Worm (Caenorhabditis elegans) whole organism, L4/young adult: Measurements from ENCODE around the gene grd-13.
"Not testable (repeated sequence)": the region's sequence is repeated elsewhere in the genome, so short reads cannot be mapped to it uniquely, and the experiment has no call there.

ENCODE experiments used
- W03F9.2 ChIP-seq: fragments of 150-350 bp; optimal IDR thresholded peaks from 2 replicates; lab custom pipeline; 2014; ENCODE audit warnings: missing biosample characterization, missing genetic modification characterization
- dao-5 ChIP-seq: sonication (generic microtip); optimal IDR thresholded peaks from 2 replicates; lab custom pipeline; 2016; ENCODE audit warnings: missing genotype, missing genetic modification characterization, moderate library complexity, missing compliant biosample characterization
- him-1 ChIP-seq: sonication (generic microtip); optimal IDR thresholded peaks from 2 replicates; lab custom pipeline; 2016; ENCODE audit warnings: missing genotype, missing genetic modification reagents, missing genetic modification characterization, missing compliant biosample characterization

Gene grd-13

DNA sequence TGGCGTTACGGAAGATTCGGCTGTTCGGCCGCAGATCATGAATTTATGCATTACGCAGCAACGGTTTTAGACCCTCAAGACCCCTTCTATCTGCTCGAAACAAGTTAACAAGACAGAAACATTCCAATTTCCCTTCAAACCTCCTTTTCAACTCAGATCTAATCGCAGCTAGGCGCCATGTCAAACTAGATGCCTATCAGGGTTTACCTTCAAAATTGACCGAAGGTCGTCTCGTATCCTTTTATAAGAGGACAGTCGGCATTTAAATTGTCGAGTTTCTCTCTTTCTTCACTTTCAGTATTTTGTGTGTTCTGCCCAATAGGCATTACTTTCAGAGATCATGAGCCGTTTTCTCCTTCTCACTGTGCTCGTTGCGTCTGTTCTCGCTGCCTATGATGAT lies at the start of gene grd-13:
Gene grd-13 (plus strand): TSS at position 291 of the 400 bp plus-strand sequence.
- TF ChIP-seq dao-5 (tag; lab: Kevin White, UChicago), result no peak
- no peak for TF ChIP-seq W03F9.2 (tag; lab: Kevin White, UChicago)
- no peak for TF ChIP-seq him-1

DNA sequence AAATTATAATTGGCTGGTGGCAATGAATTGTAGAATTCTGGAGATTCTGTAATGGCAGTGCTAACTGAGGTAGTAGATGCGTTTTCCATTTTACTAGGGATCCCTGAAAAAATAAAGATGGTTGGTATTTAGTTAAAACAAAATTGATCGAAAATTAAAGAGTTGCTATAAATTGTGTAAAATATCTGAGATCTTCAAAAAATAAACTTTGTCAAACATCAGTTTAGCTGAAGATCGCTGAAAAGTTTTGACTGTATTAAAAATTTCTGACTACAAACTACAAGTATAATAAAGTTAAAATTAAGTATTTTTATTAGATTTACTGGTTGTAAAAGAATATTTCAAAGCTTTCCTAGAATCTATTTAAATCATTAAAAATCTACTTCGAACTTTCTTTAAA lies 48.1 kb upstream of the grd-13 start, which contains the start of gene B0546.5:
Gene B0546.5 (minus strand): TSS at position 101 of the 400 bp plus-strand sequence.
- not testable (repeated sequence) for TF ChIP-seq dao-5 (tag; lab: Kevin White, UChicago); him-1; W03F9.2 (tag; lab: Kevin White, UChicago)

DNA sequence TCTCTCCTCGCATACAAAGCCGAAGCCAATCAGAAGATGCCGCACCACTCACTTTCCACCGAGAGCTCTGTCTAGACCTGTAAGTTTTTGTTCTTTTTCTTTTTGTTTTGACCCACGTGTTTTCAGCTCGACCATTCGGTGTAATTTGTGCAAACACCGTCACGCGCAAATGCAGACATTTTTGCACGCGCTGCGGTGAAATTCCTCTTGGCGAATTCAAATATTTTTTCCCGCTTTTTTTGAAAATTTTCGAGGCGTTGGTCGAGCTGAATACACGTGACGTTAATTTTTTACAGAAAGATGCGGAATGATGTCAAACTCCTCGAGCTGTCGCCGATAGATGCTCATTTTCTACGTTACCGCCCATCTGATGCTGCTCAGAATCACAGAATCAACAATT lies 44.0 kb upstream of the grd-13 start, which contains the start of gene C04C3.4:
Gene C04C3.4 (plus strand): TSS at position 301 of the 400 bp plus-strand sequence.
- not testable (repeated sequence) for TF ChIP-seq him-1; W03F9.2 (tag; lab: Kevin White, UChicago); dao-5 (tag; lab: Kevin White, UChicago)

DNA sequence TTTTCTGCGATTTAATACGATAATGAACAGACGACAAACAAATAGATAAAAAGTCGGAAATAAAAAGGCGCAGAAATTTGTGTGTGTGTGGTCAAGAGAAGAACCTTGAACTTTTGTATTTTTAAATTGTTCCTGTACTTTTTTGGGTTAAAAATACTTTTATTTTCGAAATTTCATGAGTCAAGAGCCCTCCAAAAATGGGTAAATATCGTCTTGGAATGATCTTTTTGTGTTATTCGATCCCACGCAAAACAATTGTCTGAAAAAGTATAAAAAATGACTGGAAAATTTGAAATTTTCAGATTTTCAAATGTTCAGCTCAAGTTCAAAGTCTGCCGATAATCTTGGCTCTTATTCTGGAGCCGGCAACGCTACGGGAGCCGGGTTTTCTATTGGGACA lies 42.5 kb upstream of the grd-13 start, which contains the start of gene C04C3.14:
Gene C04C3.14 (plus strand): TSS at position 301 of the 400 bp plus-strand sequence.
- TF ChIP-seq him-1 (no peak), W03F9.2 (tag; lab: Kevin White, UChicago) (no peak), dao-5 (tag; lab: Kevin White, UChicago) (no peak)

DNA sequence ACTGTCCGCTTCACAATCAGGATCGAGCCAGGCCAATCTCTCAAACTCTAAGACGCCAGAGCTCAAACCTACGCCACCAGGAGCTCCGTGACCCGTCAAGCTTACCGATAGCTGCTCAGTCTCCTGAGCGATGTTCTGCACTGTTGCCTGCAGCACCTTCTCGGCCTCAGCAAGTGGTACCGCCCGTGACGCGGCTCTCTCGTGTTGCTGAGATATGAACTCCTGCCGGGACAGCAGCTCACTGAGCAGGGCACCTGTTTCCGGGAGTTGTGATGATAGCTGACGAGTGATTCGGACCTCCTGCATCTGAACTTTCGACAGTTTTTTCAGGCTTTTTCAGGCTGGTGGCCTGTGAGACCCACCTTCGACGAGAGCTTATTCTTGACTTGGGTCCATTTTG lies 40.0 kb upstream of the grd-13 start:
- no peak for TF ChIP-seq W03F9.2 (tag; lab: Kevin White, UChicago)
- no peak for TF ChIP-seq him-1
- TF ChIP-seq dao-5 (tag; lab: Kevin White, UChicago), result no peak

DNA sequence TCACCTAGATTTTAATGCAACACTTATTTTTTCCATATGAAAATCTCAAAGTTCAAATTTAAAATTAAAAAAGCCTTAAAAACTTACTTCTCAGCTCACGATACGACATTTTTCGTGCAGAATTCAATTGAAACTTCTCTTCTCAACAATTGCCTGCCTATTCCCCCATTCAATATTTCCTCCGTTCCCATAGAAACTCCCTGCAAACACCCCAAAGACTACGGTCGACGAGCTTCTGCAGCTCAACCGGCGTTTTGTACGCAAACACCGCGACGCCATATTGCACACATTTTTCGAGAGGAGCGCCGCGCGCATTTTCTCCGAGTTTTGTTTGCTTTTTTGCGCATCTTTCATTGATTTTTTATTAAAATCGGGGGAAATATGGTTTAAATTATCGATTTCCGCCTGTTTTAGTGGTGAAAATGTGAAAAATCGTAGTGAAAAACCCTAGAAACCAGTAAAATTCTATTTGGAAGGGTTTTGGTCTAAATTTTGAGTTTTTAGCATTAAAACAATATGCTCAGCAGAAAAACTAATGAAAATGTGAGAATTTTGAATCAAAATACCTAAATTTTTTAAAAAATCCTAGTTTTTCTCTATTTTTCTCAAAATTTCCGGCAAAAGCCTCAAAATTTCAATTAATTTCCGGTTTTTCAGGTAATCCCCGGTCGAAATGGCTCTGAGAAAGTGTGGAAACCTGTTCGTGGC lies 38.9 kb upstream of the grd-13 start, which contains the start of the genes dyf-3 and pdhb-1:
Gene dyf-3 (minus strand): TSS at position 217 of the 708 bp plus-strand sequence.
Gene pdhb-1 (plus strand): TSS at position 658 of the 708 bp plus-strand sequence.
- no peak for TF ChIP-seq dao-5 (tag; lab: Kevin White, UChicago)

DNA sequence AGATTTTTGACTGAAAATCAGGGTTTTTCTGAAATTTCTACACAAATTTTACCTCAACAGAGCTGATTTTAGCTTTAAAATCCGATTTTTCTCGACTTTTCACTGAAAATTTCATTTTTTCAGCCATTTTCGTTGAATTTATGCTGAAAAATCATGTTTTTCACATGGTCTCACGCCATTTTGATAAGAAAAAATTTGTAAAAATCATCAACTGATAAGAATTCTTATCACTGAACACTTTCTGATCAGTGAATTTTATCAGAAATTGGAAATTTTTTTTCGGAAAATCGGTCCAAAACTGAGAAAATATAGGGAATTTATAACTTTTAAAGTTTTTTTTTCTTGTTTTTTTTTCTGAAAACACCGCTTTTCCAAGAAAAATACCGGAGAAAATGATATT lies 37.2 kb upstream of the grd-13 start:
- TF ChIP-seq him-1 (no peak), dao-5 (tag; lab: Kevin White, UChicago) (no peak), W03F9.2 (tag; lab: Kevin White, UChicago) (no peak)

DNA sequence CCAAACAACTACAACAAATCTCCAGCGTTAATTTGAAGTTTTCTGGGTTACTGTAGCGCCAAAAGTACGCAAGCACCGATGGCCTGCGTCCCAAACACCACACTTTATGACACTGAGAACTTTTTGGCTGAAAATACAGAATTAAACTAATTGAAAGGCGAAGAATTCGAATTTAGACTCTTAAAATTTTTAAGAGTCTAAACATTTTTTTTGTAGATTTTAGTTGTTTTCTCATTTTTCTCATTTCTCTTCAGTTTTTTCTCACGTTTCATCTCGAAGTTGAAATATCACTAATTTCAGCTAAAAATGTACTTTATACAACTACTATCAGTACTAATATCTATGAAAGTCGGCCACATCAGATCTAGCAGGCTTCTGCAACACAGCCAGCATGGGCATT lies 22.7 kb upstream of the grd-13 start, which contains the start of gene lgc-9:
Gene lgc-9 (plus strand): TSS at position 301 of the 400 bp plus-strand sequence.
- TF ChIP-seq W03F9.2 (tag; lab: Kevin White, UChicago) (no peak), him-1 (no peak), dao-5 (tag; lab: Kevin White, UChicago) (no peak)

DNA sequence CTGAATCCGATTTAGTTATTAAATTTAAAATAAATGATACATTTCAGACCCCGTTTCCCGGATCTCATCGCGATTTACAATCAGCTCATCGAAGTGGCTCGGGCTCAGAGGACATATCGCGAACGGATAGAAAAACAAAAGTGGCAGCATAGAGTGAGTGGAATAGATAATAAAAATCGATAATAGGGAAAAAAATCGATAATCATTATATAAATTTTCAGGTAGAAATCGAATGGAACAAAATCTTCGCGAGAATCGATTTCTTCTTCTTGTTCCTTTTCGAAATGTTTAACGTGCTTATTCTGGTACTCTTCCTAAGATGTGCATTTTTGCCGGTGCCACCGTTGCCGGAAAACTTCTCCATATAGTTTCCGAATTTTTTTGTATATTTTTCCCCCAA lies 19.4 kb upstream of the grd-13 start:
- TF ChIP-seq dao-5 (tag; lab: Kevin White, UChicago) (no peak), him-1 (no peak), W03F9.2 (tag; lab: Kevin White, UChicago) (no peak)

DNA sequence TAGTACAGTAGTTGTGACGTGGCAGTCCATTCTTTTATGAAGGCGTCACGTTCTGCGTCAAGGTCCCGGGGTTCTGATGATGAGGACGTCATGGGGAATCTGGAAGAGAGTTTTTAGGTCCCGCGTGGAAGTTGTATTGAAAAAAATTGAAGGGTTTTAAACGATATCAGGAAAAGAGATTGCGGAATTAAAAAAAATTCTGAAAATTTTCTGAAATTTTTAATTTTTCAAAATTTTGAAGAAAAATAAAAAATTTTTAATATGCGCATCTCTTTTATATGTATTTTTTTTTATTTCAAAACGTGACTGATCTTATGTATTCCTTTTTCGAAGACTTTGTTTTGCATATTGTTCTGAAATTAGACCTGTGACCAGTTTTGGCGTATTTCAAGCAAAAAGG lies 15.6 kb upstream of the grd-13 start, which contains the start of gene C04C3.6:
Gene C04C3.6 (minus strand): TSS at position 101 of the 400 bp plus-strand sequence.
- TF ChIP-seq him-1, result no peak
- no peak for TF ChIP-seq dao-5 (tag; lab: Kevin White, UChicago)

DNA sequence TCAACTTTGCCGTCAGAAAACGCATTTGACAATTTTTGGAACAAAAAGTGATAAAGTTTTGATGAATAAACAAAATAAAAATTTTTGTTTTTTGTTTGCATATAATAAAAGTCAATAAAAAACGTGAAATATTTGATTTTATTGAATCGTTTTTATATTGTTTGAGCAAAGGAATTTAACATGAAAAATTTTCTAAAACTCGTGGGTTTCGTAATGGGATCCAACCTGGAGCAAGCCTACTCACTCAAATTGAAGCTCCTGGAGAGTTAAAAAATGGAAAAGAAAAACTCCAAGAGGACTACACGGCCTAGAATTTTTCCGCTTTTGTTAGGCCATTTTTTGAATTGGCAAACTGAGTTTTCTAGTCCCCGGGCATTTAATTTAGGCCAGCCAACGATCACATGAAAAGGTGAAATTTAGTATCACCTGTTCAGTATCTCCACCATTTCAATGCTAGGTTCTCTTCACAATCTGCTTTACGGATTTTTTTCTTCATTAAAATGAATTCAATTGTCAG lies 9.6 kb upstream of the grd-13 start, which contains the start of the genes C04C3.9 and srz-60:
Gene C04C3.9 (minus strand): TSS at position 101 of the 517 bp plus-strand sequence.
Gene srz-60 (plus strand): TSS at position 467 of the 517 bp plus-strand sequence.
- TF ChIP-seq W03F9.2 (tag; lab: Kevin White, UChicago) (no peak), dao-5 (tag; lab: Kevin White, UChicago) (no peak), him-1 (no peak)

DNA sequence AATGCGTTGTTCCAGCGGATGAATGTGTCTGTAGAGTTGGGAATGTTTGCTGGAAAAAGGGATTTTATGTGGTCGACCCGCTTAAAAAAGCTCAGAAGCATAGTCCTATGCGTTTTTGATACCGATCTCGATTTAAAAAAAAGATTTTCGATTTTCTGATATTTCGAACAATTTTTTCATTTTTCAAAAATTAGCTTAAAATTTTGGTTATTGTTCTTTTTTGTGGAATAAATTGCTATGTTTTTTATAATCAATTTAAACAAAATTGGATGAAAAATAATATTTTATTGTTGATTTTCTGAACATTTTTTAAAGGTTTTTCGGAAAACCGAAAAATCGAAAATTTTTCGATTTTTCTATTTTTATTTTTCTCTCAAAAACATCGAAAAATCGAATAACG lies 4.7 kb upstream of the grd-13 start, which contains the start of gene C04C3.7:
Gene C04C3.7 (minus strand): TSS at position 101 of the 400 bp plus-strand sequence.
- not testable (repeated sequence) for TF ChIP-seq W03F9.2 (tag; lab: Kevin White, UChicago); him-1; dao-5 (tag; lab: Kevin White, UChicago)

DNA sequence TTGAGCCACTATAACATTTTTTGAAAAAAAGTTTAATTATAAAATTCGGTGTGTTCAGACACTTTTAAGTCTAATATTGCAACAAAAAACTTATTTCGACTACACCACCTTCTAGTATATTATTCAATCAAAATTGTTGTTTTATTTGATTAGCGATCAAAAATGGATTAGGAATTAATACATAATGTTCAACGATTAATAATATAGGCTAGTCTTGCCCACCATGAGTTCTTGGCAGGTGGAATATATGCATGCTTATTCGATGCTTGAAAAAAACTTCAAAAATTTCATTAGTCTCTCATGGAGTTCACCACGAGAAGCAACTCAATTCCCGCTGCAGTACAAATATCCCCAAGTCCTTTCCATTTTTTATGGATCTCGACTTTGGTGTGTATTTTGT lies 2.1 kb upstream of the grd-13 start, which contains the start of gene srz-32:
Gene srz-32 (plus strand): TSS at position 301 of the 400 bp plus-strand sequence.
- no peak for TF ChIP-seq W03F9.2 (tag; lab: Kevin White, UChicago)
- no peak for TF ChIP-seq him-1

DNA sequence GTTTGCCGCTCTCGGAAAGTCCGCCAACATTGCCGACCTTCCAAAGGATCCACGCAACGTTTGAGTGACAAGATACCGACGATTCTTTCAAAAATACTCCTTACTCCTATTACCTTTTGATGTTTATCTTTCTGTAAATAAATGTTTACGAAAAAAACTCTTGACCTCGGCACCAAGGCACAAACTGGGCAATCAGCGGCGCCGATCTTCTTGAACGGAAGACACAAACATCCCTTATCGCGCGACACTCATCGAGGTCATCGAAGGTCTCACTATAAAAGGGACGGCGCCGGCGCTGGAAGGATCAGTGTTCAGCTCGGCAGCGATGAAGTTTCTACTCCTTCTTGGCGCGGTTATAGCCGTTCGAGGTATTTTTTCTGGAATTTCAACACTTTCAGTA lies 1.2 kb downstream of the grd-13 start, which contains the start of gene grd-3:
Gene grd-3 (plus strand): TSS at position 302 of the 400 bp plus-strand sequence.
- no peak for TF ChIP-seq W03F9.2 (tag; lab: Kevin White, UChicago)
- TF ChIP-seq dao-5 (tag; lab: Kevin White, UChicago), result no peak
- no peak for TF ChIP-seq him-1
